Worm (Caenorhabditis elegans) whole organism, L4 larva: Measurements from ENCODE around the gene C01B9.4.
"Not testable (repeated sequence)": the region's sequence is repeated elsewhere in the genome, so short reads cannot be mapped to it uniquely, and the experiment has no call there.

ENCODE experiments used
- Y105C5A.15 ChIP-seq: fragments of 200-800 bp; sonication (Bioruptor generic); IDR thresholded peaks from 2 replicates; pipeline ENCODE4 v1.3.6; 2022; ENCODE audit warnings: missing genetic modification characterization, missing compliant biosample characterization
- ceh-62 ChIP-seq: sonication (generic microtip); optimal IDR thresholded peaks from 2 replicates; lab custom pipeline; 2017; ENCODE audit warnings: missing biosample characterization, missing genetic modification characterization
- ces-1 ChIP-seq: fragments of 150-350 bp; sonication (generic microtip); optimal IDR thresholded peaks from 4 replicates; lab custom pipeline; 2014; ENCODE audit warnings: missing biosample characterization, missing genetic modification reagents, missing genetic modification characterization
- lin-39 ChIP-seq: fragments of 150-350 bp; optimal IDR thresholded peaks from 2 replicates; lab custom pipeline; 2014; ENCODE audit warnings: missing biosample characterization, missing genetic modification reagents, missing genetic modification characterization
- pha-4 ChIP-seq, 2 experiments: fragments of 150-350 bp in 1 of 2; fragments of 200-800 bp in 1 of 2; sonication (Bioruptor generic) in 1 of 2; IDR thresholded peaks in 1 of 2; optimal IDR thresholded peaks in 1 of 2; 2 replicates each; pipeline versions ENCODE4 v1.3.6 to Lab custom; 2014 to 2022; ENCODE audit warnings: missing genetic modification characterization in 2 of 2, missing genetic modification reagents in 2 of 2, missing biosample characterization in 1 of 2, missing compliant biosample characterization in 1 of 2
- snpc-4 ChIP-seq: fragments of 150-350 bp; optimal IDR thresholded peaks from 2 replicates; lab custom pipeline; 2014; ENCODE audit warnings: missing biosample characterization, missing genetic modification characterization
- unc-130 ChIP-seq: sonication (generic microtip); optimal IDR thresholded peaks from 2 replicates; lab custom pipeline; 2016; ENCODE audit warnings: missing genetic modification reagents, missing genetic modification characterization, missing compliant biosample characterization
- vab-7 ChIP-seq: fragments of 200-800 bp; sonication (Bioruptor generic); IDR thresholded peaks from 2 replicates; pipeline ENCODE4 v1.3.6; 2022; ENCODE audit warnings: missing genetic modification reagents, missing genetic modification characterization, missing compliant biosample characterization
- zip-11 ChIP-seq: fragments of 200-800 bp; sonication (Bioruptor generic); IDR thresholded peaks from 2 replicates; pipeline ENCODE4 v1.3.6; 2022; ENCODE audit warnings: missing genetic modification characterization, missing compliant biosample characterization

- TF ChIP-seq pha-4 (GFP tag; IDR thresholded peaks at IDR 0.05; lab: Robert Waterston, UW); pha-4 (tag; optimal IDR thresholded peaks at IDR 0.05; lab: Kevin White, UChicago); unc-130; Y105C5A.15 (GFP tag; lab: Robert Waterston, UW); ces-1 (GFP tag; lab: Kevin White, UChicago); ceh-62 (tag; lab: Kevin White, UChicago); snpc-4; vab-7; zip-11 (GFP tag; lab: Robert Waterston, UW); lin-39 (tag; lab: Kevin White, UChicago): not testable (repeated sequence)
These were observed 33.7 kb upstream of the C01B9.4 start for ce11 chrII:13817474-13817873.
